Worm (Caenorhabditis elegans) whole organism, L2 larva: ENCODE results near the gene lido-11.

ENCODE experiments used
- C34F6.9 ChIP-seq: fragments of 150-350 bp; optimal IDR thresholded peaks from 2 replicates; lab custom pipeline; 2014; ENCODE audit warnings: missing biosample characterization, missing genetic modification characterization
- F13H6.1 ChIP-seq: sonication (generic microtip); optimal IDR thresholded peaks from 2 replicates; lab custom pipeline; 2016; ENCODE audit warnings: missing genetic modification characterization, missing compliant biosample characterization
- Y55F3AM.14 ChIP-seq: fragments of 200-800 bp; sonication (Bioruptor generic); optimal IDR thresholded peaks from 2 replicates; lab custom pipeline; 2018; ENCODE audit warnings: mild to moderate bottlenecking, missing genetic modification characterization, missing compliant biosample characterization
- ZK546.5 ChIP-seq: sonication (generic microtip); optimal IDR thresholded peaks from 2 replicates; lab custom pipeline; 2017; ENCODE audit warnings: missing biosample characterization, missing genetic modification characterization
- aly-2 ChIP-seq: fragments of 150-350 bp; optimal IDR thresholded peaks from 2 replicates; lab custom pipeline; 2014; ENCODE audit warnings: missing biosample characterization, missing genetic modification characterization
- ama-1 ChIP-seq: fragments of 150-350 bp; optimal IDR thresholded peaks from 2 replicates; lab custom pipeline; 2018; ENCODE audit warnings: inconsistent platforms
- ceh-16 ChIP-seq: fragments of 150-350 bp; optimal IDR thresholded peaks from 2 replicates; lab custom pipeline; 2014; ENCODE audit warnings: missing biosample characterization, missing genetic modification characterization
- ceh-82 ChIP-seq: fragments of 150-350 bp; optimal IDR thresholded peaks from 2 replicates; lab custom pipeline; 2014; ENCODE audit warnings: missing biosample characterization, missing genetic modification characterization
- crh-2 ChIP-seq: sonication (generic microtip); optimal IDR thresholded peaks from 2 replicates; lab custom pipeline; 2017; ENCODE audit warnings: missing biosample characterization, missing genetic modification characterization
- dmd-4 ChIP-seq: sonication (generic microtip); optimal IDR thresholded peaks from 2 replicates; lab custom pipeline; 2017; ENCODE audit warnings: missing biosample characterization, missing genetic modification characterization
- egl-27 ChIP-seq: sonication (generic microtip); optimal IDR thresholded peaks from 3 replicates; lab custom pipeline; 2017; ENCODE audit warnings: missing biosample characterization, missing genetic modification reagents, missing genetic modification characterization
- elt-1 ChIP-seq: fragments of 150-350 bp; optimal IDR thresholded peaks from 2 replicates; lab custom pipeline; 2014; ENCODE audit warnings: missing biosample characterization, missing genetic modification characterization
- fos-1 ChIP-seq: fragments of 150-350 bp; optimal IDR thresholded peaks from 2 replicates; lab custom pipeline; 2014; ENCODE audit warnings: missing biosample characterization, missing genetic modification characterization
- gmeb-1 ChIP-seq: fragments of 150-350 bp; optimal IDR thresholded peaks from 2 replicates; lab custom pipeline; 2014; ENCODE audit warnings: missing biosample characterization, missing genetic modification characterization
- lin-11 ChIP-seq: fragments of 150-350 bp; sonication (generic microtip); optimal IDR thresholded peaks from 2 replicates; lab custom pipeline; 2014; ENCODE audit warnings: missing biosample characterization, missing genetic modification characterization, inconsistent platforms, mixed read lengths
- lin-39 ChIP-seq: fragments of 150-350 bp; optimal IDR thresholded peaks from 2 replicates; lab custom pipeline; 2014; ENCODE audit warnings: missing biosample characterization, missing genetic modification reagents, missing genetic modification characterization
- lsy-2 ChIP-seq, 2 experiments: fragments of 150-350 bp in 1 of 2; sonication (generic microtip) in 1 of 2; optimal IDR thresholded peaks; 2 replicates each; lab custom pipeline; 2014 to 2017; ENCODE audit warnings: missing biosample characterization in 2 of 2, missing genetic modification characterization in 2 of 2
- mbf-1 ChIP-seq: sonication (generic microtip); optimal IDR thresholded peaks from 2 replicates; lab custom pipeline; 2017; ENCODE audit warnings: missing biosample characterization, missing genetic modification characterization
- mdl-1 ChIP-seq, 2 experiments: fragments of 150-350 bp in 1 of 2; sonication (generic microtip) in 1 of 2; optimal IDR thresholded peaks; 2 replicates each; lab custom pipeline; 2017; ENCODE audit warnings: missing biosample characterization in 2 of 2, missing genetic modification characterization in 2 of 2
- nhr-10 ChIP-seq: sonication (generic microtip); optimal IDR thresholded peaks from 2 replicates; lab custom pipeline; 2017; ENCODE audit warnings: missing biosample characterization, missing genetic modification characterization
- nhr-11 ChIP-seq: fragments of 150-350 bp; optimal IDR thresholded peaks from 2 replicates; lab custom pipeline; 2014; ENCODE audit warnings: missing biosample characterization, missing genetic modification characterization
- nhr-12 ChIP-seq: fragments of 150-350 bp; optimal IDR thresholded peaks from 2 replicates; lab custom pipeline; 2014; ENCODE audit warnings: missing biosample characterization, missing genetic modification characterization
- nhr-129 ChIP-seq: fragments of 150-350 bp; optimal IDR thresholded peaks from 2 replicates; lab custom pipeline; 2014; ENCODE audit warnings: missing biosample characterization, missing genetic modification characterization
- nhr-21 ChIP-seq: fragments of 150-350 bp; optimal IDR thresholded peaks from 2 replicates; lab custom pipeline; 2014; ENCODE audit warnings: missing biosample characterization, missing genetic modification characterization
- nhr-237 ChIP-seq: fragments of 150-350 bp; optimal IDR thresholded peaks from 2 replicates; lab custom pipeline; 2014; ENCODE audit warnings: missing biosample characterization, missing genetic modification characterization
- nhr-25 ChIP-seq: fragments of 150-350 bp; sonication (generic microtip); optimal IDR thresholded peaks from 3 replicates; lab custom pipeline; 2014; ENCODE audit warnings: missing biosample characterization, missing genetic modification characterization
- nhr-6 ChIP-seq: fragments of 150-350 bp; optimal IDR thresholded peaks from 2 replicates; lab custom pipeline; 2014; ENCODE audit warnings: missing biosample characterization, missing genetic modification characterization
- peb-1 ChIP-seq: fragments of 150-350 bp; optimal IDR thresholded peaks from 2 replicates; lab custom pipeline; 2014; ENCODE audit warnings: missing biosample characterization, missing genetic modification characterization
- skn-1 ChIP-seq: sonication (generic microtip); optimal IDR thresholded peaks from 2 replicates; lab custom pipeline; 2017; ENCODE audit warnings: missing biosample characterization, missing genetic modification characterization
- sma-3 ChIP-seq: sonication (generic microtip); optimal IDR thresholded peaks from 2 replicates; lab custom pipeline; 2016; ENCODE audit warnings: missing genetic modification reagents, missing genetic modification characterization, missing compliant biosample characterization
- sma-9 ChIP-seq, 2 experiments: fragments of 150-350 bp in 1 of 2; sonication (generic microtip) in 1 of 2; optimal IDR thresholded peaks; 2 replicates each; lab custom pipeline; 2014 to 2016; ENCODE audit warnings: missing genetic modification characterization in 2 of 2, mild to moderate bottlenecking in 1 of 2, missing biosample characterization in 1 of 2, missing compliant biosample characterization in 1 of 2, missing genetic modification reagents in 1 of 2, moderate library complexity in 1 of 2
- snpc-4 ChIP-seq: fragments of 150-350 bp; optimal IDR thresholded peaks from 2 replicates; lab custom pipeline; 2014; ENCODE audit warnings: missing biosample characterization, missing genetic modification characterization
- unc-55 ChIP-seq: fragments of 150-350 bp; sonication (generic microtip); optimal IDR thresholded peaks from 3 replicates; lab custom pipeline; 2014; ENCODE audit warnings: missing biosample characterization, missing genetic modification reagents, missing genetic modification characterization
- zag-1 ChIP-seq: fragments of 150-350 bp; optimal IDR thresholded peaks from 2 replicates; lab custom pipeline; 2014; ENCODE audit warnings: missing biosample characterization, missing genetic modification characterization
- ztf-1 ChIP-seq: fragments of 200-800 bp; sonication (Bioruptor generic); conservative IDR thresholded peaks from 2 replicates; pipeline ENCODE4 v1.3.6; 2022; ENCODE audit warnings: missing genetic modification characterization, missing compliant biosample characterization
- ztf-11 ChIP-seq: sonication (generic microtip); optimal IDR thresholded peaks from 2 replicates; lab custom pipeline; 2017; ENCODE audit warnings: missing biosample characterization, missing genetic modification characterization

The lido-11 gene

ce11 chrII:2973940-2974402 is 29.8 kb upstream of the lido-11 start (continued):
- TF ChIP-seq sma-3 (GFP tag; lab: Kevin White, UChicago) (peak; percentile 88), skn-1 (tag; lab: Kevin White, UChicago) (no peak), nhr-12 (tag; lab: Kevin White, UChicago) (no peak), snpc-4 (peak; percentile 72), ztf-11 (peak; percentile 71), Y55F3AM.14 (GFP tag; lab: Kevin White, UChicago) (peak; percentile 97), egl-27 (tag; lab: Kevin White, UChicago) (peak; percentile 99), ztf-1 (GFP tag; lab: Robert Waterston, UW) (no peak)

ce11 chrII:2975561-2976230 is 28.1 kb upstream of the lido-11 start:
- peak; percentile 35 for TF ChIP-seq gmeb-1 (tag; lab: Kevin White, UChicago)
- TF ChIP-seq nhr-237: no peak
- TF ChIP-seq fos-1 (tag; lab: Kevin White, UChicago): peak; percentile 69
- no peak for TF ChIP-seq lin-39 (tag; lab: Kevin White, UChicago)
- peak in 1 of 2 experiments; percentile 3 for TF ChIP-seq mdl-1 (tag; optimal IDR thresholded peaks at IDR 0.05; lab: Kevin White, UChicago)
- TF ChIP-seq dmd-4: no peak
- TF ChIP-seq unc-55 (GFP tag; lab: Kevin White, UChicago): no peak
- no peak for TF ChIP-seq mbf-1
- TF ChIP-seq snpc-4: no peak
- TF ChIP-seq peb-1 (tag; lab: Kevin White, UChicago): no peak
- no peak for TF ChIP-seq elt-1 (tag; lab: Kevin White, UChicago)
- no peak for TF ChIP-seq nhr-129
- peak; percentile 68 for TF ChIP-seq crh-2
- no peak for TF ChIP-seq lin-11 (tag; lab: Kevin White, UChicago)
- peak in 1 of 2 experiments; percentile 24 for TF ChIP-seq lsy-2 (tag; optimal IDR thresholded peaks at IDR 0.05; lab: Kevin White, UChicago)
- TF ChIP-seq nhr-11 (tag; lab: Kevin White, UChicago): no peak
- no peak for TF ChIP-seq nhr-6 (tag; lab: Kevin White, UChicago)
- no peak for TF ChIP-seq nhr-21 (tag; lab: Kevin White, UChicago)
- no peak for TF ChIP-seq nhr-12 (tag; lab: Kevin White, UChicago)
- peak; percentile 66 for TF ChIP-seq nhr-25 (tag; lab: Kevin White, UChicago)
- no peak for TF ChIP-seq ztf-11
- TF ChIP-seq ceh-16 (tag; lab: Kevin White, UChicago): no peak
- TF ChIP-seq C34F6.9 (tag; lab: Kevin White, UChicago): no peak
- no peak for TF ChIP-seq ZK546.5 (tag; lab: Kevin White, UChicago)
- TF ChIP-seq nhr-10 (tag; lab: Kevin White, UChicago): no peak
- TF ChIP-seq aly-2: no peak
- no peak for TF ChIP-seq F13H6.1 (tag; lab: Kevin White, UChicago)
- no peak for TF ChIP-seq egl-27 (tag; lab: Kevin White, UChicago)
- TF ChIP-seq zag-1: no peak
- peak; percentile 44 for TF ChIP-seq sma-9 (GFP tag; optimal IDR thresholded peaks at IDR 0.05; lab: Kevin White, UChicago)
- no peak for TF ChIP-seq sma-9 (tag; optimal IDR thresholded peaks at IDR 0.05; lab: Kevin White, UChicago)
- no peak for TF ChIP-seq ceh-82 (tag; lab: Kevin White, UChicago)

- TF ChIP-seq mbf-1 (no peak), unc-55 (GFP tag; lab: Kevin White, UChicago) (peak; percentile 36), zag-1 (peak; percentile 56), sma-9 (GFP tag; optimal IDR thresholded peaks at IDR 0.05; lab: Kevin White, UChicago) (peak; percentile 31), sma-9 (tag; optimal IDR thresholded peaks at IDR 0.05; lab: Kevin White, UChicago) (no peak), mdl-1 (tag; optimal IDR thresholded peaks at IDR 0.05; lab: Kevin White, UChicago) (peak in 1 of 2 experiments; percentile 35), elt-1 (tag; lab: Kevin White, UChicago) (no peak), crh-2 (peak; percentile 27), C34F6.9 (tag; lab: Kevin White, UChicago) (peak; percentile 4), egl-27 (tag; lab: Kevin White, UChicago) (peak; percentile 11), nhr-10 (tag; lab: Kevin White, UChicago) (no peak), F13H6.1 (tag; lab: Kevin White, UChicago) (peak; percentile 11), Y55F3AM.14 (GFP tag; lab: Kevin White, UChicago) (peak; percentile 13), skn-1 (tag; lab: Kevin White, UChicago) (no peak), lsy-2 (tag; optimal IDR thresholded peaks at IDR 0.05; lab: Kevin White, UChicago) (peak in 1 of 2 experiments; percentile 37), nhr-129 (peak; percentile 19), snpc-4 (no peak), ama-1 (lab: Kevin White, UChicago) (peak; percentile 72), aly-2 (no peak), lin-11 (tag; lab: Kevin White, UChicago) (peak; percentile 53)
Measured at ce11 chrII:2976597-2976996, 27.2 kb upstream of the lido-11 start, which contains the start of gene nhr-88. nhr-88 (plus strand) TSS chrII:2976639.
